Fruit fly (Drosophila melanogaster) whole organism, embryonic: ENCODE measurements around the gene CG6000.

Experiments used
- Adf1 ChIP-seq: fragments of 200-800 bp; sonication (Bioruptor generic); IDR thresholded peaks from 2 replicates; pipeline ENCODE4 v1.3.6; 2022; ENCODE audit warnings: missing biosample characterization, missing genetic modification characterization
- Antp ChIP-seq: fragments of 200-800 bp; sonication (Bioruptor generic); optimal IDR thresholded peaks from 3 replicates; lab custom pipeline; 2016; ENCODE audit warnings: missing biosample characterization, missing genetic modification characterization
- Deaf1 ChIP-seq: fragments of 200-800 bp; optimal IDR thresholded peaks from 3 replicates; lab custom pipeline; 2019; ENCODE audit warnings: missing biosample characterization, mild to moderate bottlenecking, missing genetic modification characterization, moderate library complexity
- Stat92E ChIP-seq, 3 experiments: fragments of >200 bp in 2 of 3; fragments of 200-800 bp in 1 of 3; sonication (Bioruptor generic) in 1 of 3; optimal IDR thresholded peaks; 2 replicates each; lab custom pipeline; 2017 to 2019; ENCODE audit warnings: missing biosample characterization in 3 of 3, missing genetic modification characterization in 3 of 3, mild to moderate bottlenecking in 1 of 3, moderate library complexity in 1 of 3
- nmo ChIP-seq: fragments of 200-800 bp; sonication (Bioruptor generic); optimal IDR thresholded peaks from 2 replicates; lab custom pipeline; 2018; ENCODE audit warnings: missing biosample characterization, mild to moderate bottlenecking, missing genetic modification characterization, moderate library complexity

- no peak for TF ChIP-seq Stat92E (GFP tag; optimal IDR thresholded peaks at IDR 0.05; lab: Kevin White, UChicago)
- TF ChIP-seq Antp (GFP tag; lab: Kevin White, UChicago), result no peak
- TF ChIP-seq nmo (GFP tag; lab: Kevin White, UChicago), result no peak
- TF ChIP-seq Deaf1, result no peak
- no peak for TF ChIP-seq Adf1 (GFP tag; lab: Robert Waterston, UW)
Measured at dm6 chr3R:24100717-24101116, 46.5 kb downstream of the CG6000 start.
